Worm (Caenorhabditis elegans) whole organism, young adult: ENCODE results near the gene mcm-10.

Experiments used
- B0261.1 ChIP-seq: sonication (generic microtip); optimal IDR thresholded peaks from 2 replicates; lab custom pipeline; 2016; ENCODE audit warnings: mild to moderate bottlenecking, missing genetic modification characterization, moderate library complexity, missing compliant biosample characterization
- F37B4.10 ChIP-seq: fragments of 200-800 bp; sonication (Bioruptor generic); IDR thresholded peaks from 2 replicates; pipeline ENCODE4 v1.3.6; 2022; ENCODE audit warnings: missing genetic modification characterization, missing compliant biosample characterization
- F52B5.7 ChIP-seq: sonication (generic microtip); optimal IDR thresholded peaks from 2 replicates; lab custom pipeline; 2016; ENCODE audit warnings: mild to moderate bottlenecking, missing genetic modification characterization, missing compliant biosample characterization
- F55B11.4 ChIP-seq: sonication (generic microtip); optimal IDR thresholded peaks from 2 replicates; lab custom pipeline; 2016; ENCODE audit warnings: missing compliant biosample characterization, missing genetic modification characterization, borderline replicate concordance; ENCODE audit not compliant: insufficient read depth
- Y56A3A.18 ChIP-seq: fragments of 200-800 bp; sonication (Bioruptor generic); IDR thresholded peaks from 2 replicates; pipeline ENCODE4 v1.3.6; 2022; ENCODE audit warnings: missing genetic modification reagents, missing genetic modification characterization, missing compliant biosample characterization
- akir-1 ChIP-seq: fragments of 200-800 bp; sonication (Bioruptor generic); optimal IDR thresholded peaks from 2 replicates; lab custom pipeline; 2018; ENCODE audit warnings: mild to moderate bottlenecking, missing genetic modification characterization, moderate library complexity, missing compliant biosample characterization
- cebp-1 ChIP-seq, 2 experiments: fragments of 200-800 bp in 1 of 2; sonication (Bioruptor generic) in 1 of 2; sonication (generic microtip) in 1 of 2; IDR thresholded peaks in 1 of 2; optimal IDR thresholded peaks in 1 of 2; 2 replicates each; pipeline versions ENCODE4 v1.3.6 to Lab custom; 2017 to 2022; ENCODE audit warnings: missing compliant biosample characterization in 2 of 2, missing genetic modification characterization in 2 of 2, mild to moderate bottlenecking in 1 of 2, missing genetic modification reagents in 1 of 2, moderate library complexity in 1 of 2
- ceh-79 ChIP-seq: sonication (generic microtip); optimal IDR thresholded peaks from 2 replicates; lab custom pipeline; 2017; ENCODE audit warnings: mild to moderate bottlenecking, missing genetic modification characterization, missing compliant biosample characterization
- hsf-1 ChIP-seq: fragments of 200-800 bp; sonication (Bioruptor generic); IDR thresholded peaks from 2 replicates; pipeline ENCODE4 v1.3.6; 2022; ENCODE audit warnings: missing genetic modification reagents, missing genetic modification characterization, missing compliant biosample characterization
- nhr-80 ChIP-seq: sonication (generic microtip); optimal IDR thresholded peaks from 2 replicates; lab custom pipeline; 2016; ENCODE audit warnings: missing genetic modification characterization, missing compliant biosample characterization
- snpc-4 ChIP-seq, 5 experiments: fragments of 150-350 bp in 1 of 5; sonication (generic microtip) in 4 of 5; optimal IDR thresholded peaks; 2 replicates each; lab custom pipeline; 2014 to 2018; ENCODE audit warnings: missing genetic modification characterization in 5 of 5, missing biosample characterization in 3 of 5, antibody characterized with exemption in 2 of 5, mild to moderate bottlenecking in 2 of 5, missing compliant biosample characterization in 2 of 5, missing genotype in 2 of 5, moderate library complexity in 2 of 5, missing genetic modification reagents in 1 of 5
- zfh-2 ChIP-seq: fragments of 200-800 bp; sonication (Bioruptor generic); conservative IDR thresholded peaks from 2 replicates; pipeline ENCODE4 v1.3.6; 2022; ENCODE audit warnings: missing genetic modification reagents, missing genetic modification characterization, missing compliant biosample characterization
- ztf-18 ChIP-seq: sonication (generic microtip); optimal IDR thresholded peaks from 2 replicates; lab custom pipeline; 2016; ENCODE audit warnings: missing genotype, mild to moderate bottlenecking, missing genetic modification characterization, missing compliant biosample characterization

mcm-10 gene

ce11 chrIII:11371688-11372087, 54.3 kb downstream of the mcm-10 start, which contains the start of gene tba-7:
TSS of gene tba-7 (minus strand) at chrIII:11371788.
- TF ChIP-seq cebp-1 (GFP tag; IDR thresholded peaks at IDR 0.05; lab: Robert Waterston, UW) (no peak), cebp-1 (tag; optimal IDR thresholded peaks at IDR 0.05; lab: Kevin White, UChicago) (peak; percentile 58), F55B11.4 (tag; lab: Kevin White, UChicago) (no peak), B0261.1 (tag; lab: Kevin White, UChicago) (peak; percentile 45)

ce11 chrIII:11372199-11372938, 55.0 kb downstream of the mcm-10 start:
- TF ChIP-seq hsf-1 (GFP tag; lab: Robert Waterston, UW) (no peak), akir-1 (GFP tag; lab: Kevin White, UChicago) (no peak), ztf-18 (tag; lab: Kevin White, UChicago) (no peak), Y56A3A.18 (GFP tag; lab: Robert Waterston, UW) (no peak), ceh-79 (tag; lab: Kevin White, UChicago) (no peak), snpc-4 (GFP tag; optimal IDR thresholded peaks at IDR 0.05; lab: Kevin White, UChicago) (no peak), snpc-4 (tag; optimal IDR thresholded peaks at IDR 0.05; lab: Kevin White, UChicago) (peak; percentile 89 to 95 (median 92)), F52B5.7 (tag; lab: Kevin White, UChicago) (no peak), nhr-80 (tag; lab: Kevin White, UChicago) (peak; percentile 34), zfh-2 (GFP tag; lab: Robert Waterston, UW) (0 out of 2 replicates have a peak, but pooled peaks have one; percentile 7), F37B4.10 (GFP tag; lab: Robert Waterston, UW) (no peak)
